Fruit fly (Drosophila melanogaster): ENCODE measurements around the gene Tango14.

dm6 chr2L:1183799-1184198 lies 25.3 kb downstream of the Tango14 start, which contains the start of the genes CG5126 and Tgt:
- TF ChIP-seq tai (GFP tag; optimal IDR thresholded peaks at IDR 0.05) (no peak), CrebA (GFP tag; optimal IDR thresholded peaks at IDR 0.05; ENCODE audit: borderline replicate concordance) (no peak), psq (GFP tag; optimal IDR thresholded peaks at IDR 0.05) (no peak), N (GFP tag; optimal IDR thresholded peaks at IDR 0.05) (no peak)

Measured in whole organism, wandering third instar larva.